Worm (Caenorhabditis elegans) whole organism, L4 larva: ENCODE measurements around the gene gpx-2.

Experiments
- F37D6.2 ChIP-seq: sonication (generic microtip); optimal IDR thresholded peaks from 2 replicates; lab custom pipeline; 2016; ENCODE audit warnings: mild to moderate bottlenecking, missing genetic modification characterization, missing compliant biosample characterization
- F49E8.2 ChIP-seq: sonication (generic microtip); optimal IDR thresholded peaks from 2 replicates; lab custom pipeline; 2016; ENCODE audit warnings: missing compliant biosample characterization, mild to moderate bottlenecking, missing genetic modification characterization, borderline replicate concordance
- Y48G9A.11 ChIP-seq: fragments of 200-800 bp; sonication (Bioruptor generic); IDR thresholded peaks from 2 replicates; pipeline ENCODE4 v1.3.6; 2022; ENCODE audit warnings: missing genetic modification reagents, missing genetic modification characterization, missing compliant biosample characterization
- ZK337.2 ChIP-seq: fragments of 200-800 bp; sonication (Bioruptor generic); IDR thresholded peaks from 2 replicates; pipeline ENCODE4 v1.3.6; 2022; ENCODE audit warnings: missing genetic modification reagents, missing genetic modification characterization, missing compliant biosample characterization
- aha-1 ChIP-seq: fragments of 150-350 bp; peaks from one replicate; lab custom pipeline; 2014; ENCODE audit warnings: missing biosample characterization, missing genetic modification characterization
- arid-1 ChIP-seq: fragments of 200-800 bp; sonication (Bioruptor generic); conservative IDR thresholded peaks from 2 replicates; pipeline ENCODE4 v1.3.6; 2022; ENCODE audit warnings: missing genetic modification reagents, missing genetic modification characterization, missing compliant biosample characterization
- ceh-20 ChIP-seq: fragments of 200-800 bp; sonication (Bioruptor generic); IDR thresholded peaks from 2 replicates; pipeline ENCODE4 v1.3.6; 2022; ENCODE audit warnings: missing genetic modification reagents, missing genetic modification characterization, missing compliant biosample characterization
- ceh-28 ChIP-seq: fragments of 150-350 bp; optimal IDR thresholded peaks from 2 replicates; lab custom pipeline; 2014; ENCODE audit warnings: missing biosample characterization, missing genetic modification reagents, missing genetic modification characterization
- ceh-62 ChIP-seq: sonication (generic microtip); optimal IDR thresholded peaks from 2 replicates; lab custom pipeline; 2017; ENCODE audit warnings: missing biosample characterization, missing genetic modification characterization
- daf-16 ChIP-seq, 3 experiments: sonication (generic microtip); optimal IDR thresholded peaks; 2 replicates each; lab custom pipeline; 2016 to 2017; ENCODE audit warnings: missing genetic modification characterization in 3 of 3, missing genetic modification reagents in 3 of 3, mild to moderate bottlenecking in 2 of 3, missing compliant biosample characterization in 2 of 3, missing biosample characterization in 1 of 3, moderate library complexity in 1 of 3
- dmd-9 ChIP-seq: fragments of 200-800 bp; sonication (Bioruptor generic); IDR thresholded peaks from 2 replicates; pipeline ENCODE4 v1.3.6; 2022; ENCODE audit warnings: missing genetic modification reagents, missing genetic modification characterization, missing compliant biosample characterization
- duxl-1 ChIP-seq: sonication (generic microtip); optimal IDR thresholded peaks from 2 replicates; lab custom pipeline; 2016; ENCODE audit warnings: mild to moderate bottlenecking, missing genetic modification characterization, moderate library complexity, missing compliant biosample characterization; ENCODE audit not compliant: poor library complexity
- dve-1 ChIP-seq: sonication (generic microtip); optimal IDR thresholded peaks from 2 replicates; lab custom pipeline; 2017; ENCODE audit warnings: antibody characterized with exemption, mild to moderate bottlenecking, missing genetic modification characterization, missing compliant biosample characterization; ENCODE audit not compliant: insufficient read depth
- egl-43 ChIP-seq: fragments of 200-800 bp; sonication (Bioruptor generic); IDR thresholded peaks from 2 replicates; pipeline ENCODE4 v1.3.6; 2022; ENCODE audit warnings: missing genetic modification reagents, missing genetic modification characterization, missing compliant biosample characterization
- fkh-10 ChIP-seq: fragments of 150-350 bp; optimal IDR thresholded peaks from 2 replicates; lab custom pipeline; 2014; ENCODE audit warnings: missing biosample characterization, missing genetic modification reagents, missing genetic modification characterization
- hif-1 ChIP-seq, 2 experiments: sonication (generic microtip); optimal IDR thresholded peaks; 2 replicates each; lab custom pipeline; 2016 to 2017; ENCODE audit warnings: missing compliant biosample characterization in 2 of 2, missing genetic modification characterization in 2 of 2, missing genetic modification reagents in 2 of 2, missing genotype in 2 of 2, mild to moderate bottlenecking in 1 of 2
- hmg-1.1 ChIP-seq: fragments of 200-800 bp; sonication (Bioruptor generic); IDR thresholded peaks from 2 replicates; pipeline ENCODE4 v1.3.6; 2022; ENCODE audit warnings: missing genetic modification reagents, missing genetic modification characterization, missing compliant biosample characterization
- lim-7 ChIP-seq: fragments of 200-800 bp; sonication (Bioruptor generic); IDR thresholded peaks from 2 replicates; pipeline ENCODE4 v1.3.6; 2022; ENCODE audit warnings: missing genetic modification characterization, missing compliant biosample characterization
- lin-1 ChIP-seq: fragments of 200-800 bp; sonication (Bioruptor generic); IDR thresholded peaks from 2 replicates; pipeline ENCODE4 v1.3.6; 2022; ENCODE audit warnings: missing genetic modification reagents, missing genetic modification characterization, missing compliant biosample characterization
- madf-5 ChIP-seq, 2 experiments: fragments of 200-800 bp; sonication (Bioruptor generic); IDR thresholded peaks; 2 replicates each; pipeline ENCODE4 v1.3.6; 2022; ENCODE audit warnings: missing compliant biosample characterization in 2 of 2, missing genetic modification characterization in 2 of 2
- mdl-1 ChIP-seq, 2 experiments: fragments of 150-350 bp in 1 of 2; sonication (generic microtip) in 1 of 2; optimal IDR thresholded peaks; 2 replicates each; lab custom pipeline; 2014 to 2017; ENCODE audit warnings: missing biosample characterization in 2 of 2, missing genetic modification characterization in 2 of 2
- mxl-3 ChIP-seq: fragments of 200-800 bp; sonication (Bioruptor generic); optimal IDR thresholded peaks from 2 replicates; lab custom pipeline; 2018; ENCODE audit warnings: mild to moderate bottlenecking, missing genetic modification characterization, missing compliant biosample characterization
- nhr-111 ChIP-seq: fragments of 200-800 bp; sonication (Bioruptor generic); optimal IDR thresholded peaks from 2 replicates; lab custom pipeline; 2018; ENCODE audit warnings: mild to moderate bottlenecking, missing genetic modification characterization, missing compliant biosample characterization
- nhr-41 ChIP-seq: fragments of 200-800 bp; sonication (Bioruptor generic); IDR thresholded peaks from 2 replicates; pipeline ENCODE4 v1.3.6; 2022; ENCODE audit warnings: missing genetic modification reagents, missing genetic modification characterization, missing compliant biosample characterization
- nhr-42 ChIP-seq: fragments of 200-800 bp; sonication (Bioruptor generic); IDR thresholded peaks from 2 replicates; pipeline ENCODE4 v1.3.6; 2022; ENCODE audit warnings: missing genetic modification characterization, missing compliant biosample characterization
- pha-4 ChIP-seq, 2 experiments: fragments of 150-350 bp in 1 of 2; fragments of 200-800 bp in 1 of 2; sonication (Bioruptor generic) in 1 of 2; IDR thresholded peaks in 1 of 2; optimal IDR thresholded peaks in 1 of 2; 2 replicates each; pipeline versions ENCODE4 v1.3.6 to Lab custom; 2014 to 2022; ENCODE audit warnings: missing genetic modification characterization in 2 of 2, missing genetic modification reagents in 2 of 2, missing biosample characterization in 1 of 2, missing compliant biosample characterization in 1 of 2
- php-3 ChIP-seq: fragments of 200-800 bp; sonication (Bioruptor generic); IDR thresholded peaks from 2 replicates; pipeline ENCODE4 v1.3.6; 2022; ENCODE audit warnings: missing genetic modification reagents, missing genetic modification characterization, missing compliant biosample characterization
- saeg-2 ChIP-seq: fragments of 200-800 bp; sonication (Bioruptor generic); IDR thresholded peaks from 2 replicates; pipeline ENCODE4 v1.3.6; 2022; ENCODE audit warnings: missing genetic modification reagents, missing genetic modification characterization, missing compliant biosample characterization
- set-16 ChIP-seq: fragments of 200-800 bp; sonication (Bioruptor generic); IDR thresholded peaks from 2 replicates; pipeline ENCODE4 v1.3.6; 2022; ENCODE audit warnings: missing genetic modification reagents, missing genetic modification characterization, missing compliant biosample characterization
- snpc-4 ChIP-seq: fragments of 150-350 bp; optimal IDR thresholded peaks from 2 replicates; lab custom pipeline; 2014; ENCODE audit warnings: missing biosample characterization, missing genetic modification characterization
- spr-3 ChIP-seq: fragments of 200-800 bp; sonication (Bioruptor generic); optimal IDR thresholded peaks from 2 replicates; lab custom pipeline; 2018; ENCODE audit warnings: mild to moderate bottlenecking, missing genetic modification characterization, missing compliant biosample characterization
- unc-39 ChIP-seq: sonication (generic microtip); optimal IDR thresholded peaks from 2 replicates; lab custom pipeline; 2017; ENCODE audit warnings: missing biosample characterization, missing genetic modification characterization
- unc-62 ChIP-seq, 3 experiments: fragments of 150-350 bp in 1 of 3; sonication (generic microtip); optimal IDR thresholded peaks in 2 of 3; peaks in 1 of 3; 1 replicate in 1 of 3; 2 replicates in 2 of 3; lab custom pipeline; 2014 to 2017; ENCODE audit warnings: missing biosample characterization in 3 of 3, missing genetic modification characterization in 3 of 3, missing genetic modification reagents in 3 of 3, missing genotype in 1 of 3
- zip-2 ChIP-seq: fragments of 150-350 bp; optimal IDR thresholded peaks from 2 replicates; lab custom pipeline; 2014; ENCODE audit warnings: missing biosample characterization, missing genetic modification characterization

The gpx-2 gene

ce11 chrII:14869644-14870043, 3.1 kb downstream of the gpx-2 start, which contains the start of gene R05H10.3:
Gene R05H10.3 (plus strand): TSS chrII:14869944.
- TF ChIP-seq nhr-42 = no peak
- no peak for TF ChIP-seq lin-1
- no peak for TF ChIP-seq lim-7
- TF ChIP-seq saeg-2 (GFP tag; lab: Robert Waterston, UW) = no peak
- no peak for TF ChIP-seq mxl-3 (GFP tag; lab: Kevin White, UChicago)
- TF ChIP-seq nhr-111 (GFP tag; lab: Kevin White, UChicago) = no peak
- peak; percentile 11 for TF ChIP-seq aha-1 (tag; lab: Kevin White, UChicago)

ce11 chrII:14876737-14877203, 10.2 kb downstream of the gpx-2 start, which contains the start of gene Y53F4A.2:
Gene Y53F4A.2 (minus strand): TSS chrII:14877153.
- TF ChIP-seq aha-1 (tag; lab: Kevin White, UChicago) (peak; percentile 52), dve-1 (tag; lab: Kevin White, UChicago) (no peak), set-16 (GFP tag; lab: Robert Waterston, UW) (peak; percentile 77), egl-43 (GFP tag; lab: Robert Waterston, UW) (0 out of 2 replicates have a peak, but pooled peaks have one; percentile 24), nhr-42 (no peak), zip-2 (tag; lab: Kevin White, UChicago) (no peak)

- TF ChIP-seq unc-62 (GFP tag; optimal IDR thresholded peaks at IDR 0.05 in 1 of 2; lab: Kevin White, UChicago) = no peak
- no peak for TF ChIP-seq unc-62 (tag; optimal IDR thresholded peaks at IDR 0.05; lab: Kevin White, UChicago)
- TF ChIP-seq ceh-20 = no peak
- no peak for TF ChIP-seq duxl-1
- TF ChIP-seq arid-1 (GFP tag; lab: Robert Waterston, UW) = no peak
- no peak for TF ChIP-seq ceh-62 (tag; lab: Kevin White, UChicago)
- no peak for TF ChIP-seq snpc-4
- TF ChIP-seq nhr-42 = no peak
- no peak for TF ChIP-seq F37D6.2 (tag; lab: Kevin White, UChicago)
- no peak for TF ChIP-seq madf-5 (GFP tag; IDR thresholded peaks at IDR 0.05; lab: Robert Waterston, UW)
- TF ChIP-seq pha-4 (GFP tag; IDR thresholded peaks at IDR 0.05; lab: Robert Waterston, UW) = no peak
- no peak for TF ChIP-seq pha-4 (tag; optimal IDR thresholded peaks at IDR 0.05; lab: Kevin White, UChicago)
- no peak for TF ChIP-seq daf-16 (GFP tag; optimal IDR thresholded peaks at IDR 0.05; lab: Kevin White, UChicago)
- no peak for TF ChIP-seq daf-16 (tag; optimal IDR thresholded peaks at IDR 0.05; lab: Kevin White, UChicago)
- TF ChIP-seq spr-3 (GFP tag; lab: Kevin White, UChicago) = no peak
- TF ChIP-seq nhr-41 (GFP tag; lab: Robert Waterston, UW) = no peak
- no peak for TF ChIP-seq php-3
- no peak for TF ChIP-seq set-16 (GFP tag; lab: Robert Waterston, UW)
These were observed 25.9 kb downstream of the gpx-2 start for ce11 chrII:14892515-14892914.

ce11 chrII:14896503-14896902, 29.9 kb downstream of the gpx-2 start:
- TF ChIP-seq fkh-10 (GFP tag; lab: Kevin White, UChicago) (no peak), daf-16 (GFP tag; optimal IDR thresholded peaks at IDR 0.05; lab: Kevin White, UChicago) (no peak), daf-16 (tag; optimal IDR thresholded peaks at IDR 0.05; lab: Kevin White, UChicago) (no peak), dmd-9 (GFP tag; lab: Robert Waterston, UW) (0 out of 2 replicates have a peak, but pooled peaks have one; percentile 6), hif-1 (tag; optimal IDR thresholded peaks at IDR 0.05; lab: Kevin White, UChicago) (no peak)
- TF ChIP-seq, all 104 proteins: peak for 1

ce11 chrII:14902193-14902592, 35.6 kb downstream of the gpx-2 start, which contains the start of gene cog-1:
Gene cog-1 (plus strand): TSS chrII:14902493.
- TF ChIP-seq ceh-28 (tag; lab: Kevin White, UChicago) (no peak), unc-39 (no peak), mdl-1 (tag; optimal IDR thresholded peaks at IDR 0.05; lab: Kevin White, UChicago) (no peak), hmg-1.1 (GFP tag; lab: Robert Waterston, UW) (no peak), Y48G9A.11 (GFP tag; lab: Robert Waterston, UW) (no peak), ZK337.2 (no peak), arid-1 (GFP tag; lab: Robert Waterston, UW) (no peak), F49E8.2 (no peak)
